Worm (Caenorhabditis elegans) whole organism, L4 larva: ENCODE results near the gene Y45G5AM.3.
A peak's percentile ranks its signal among the peaks of the same experiment; 100 is the strongest.

ENCODE experiments used
- D1046.2 ChIP-seq: fragments of 200-800 bp; sonication (Bioruptor generic); IDR thresholded peaks from 2 replicates; pipeline ENCODE4 v1.3.6; 2022; ENCODE audit warnings: missing genetic modification characterization, missing compliant biosample characterization
- F10B5.3 ChIP-seq: sonication (generic microtip); optimal IDR thresholded peaks from 2 replicates; lab custom pipeline; 2016; ENCODE audit warnings: mild to moderate bottlenecking, missing genetic modification characterization, missing compliant biosample characterization
- F26F4.8 ChIP-seq: fragments of 200-800 bp; sonication (Bioruptor generic); conservative IDR thresholded peaks from 2 replicates; pipeline ENCODE4 v1.3.6; 2022; ENCODE audit warnings: missing genetic modification characterization, missing compliant biosample characterization
- F49E8.2 ChIP-seq: sonication (generic microtip); optimal IDR thresholded peaks from 2 replicates; lab custom pipeline; 2016; ENCODE audit warnings: missing compliant biosample characterization, mild to moderate bottlenecking, missing genetic modification characterization, borderline replicate concordance
- R02D3.7 ChIP-seq: fragments of 150-350 bp; sonication (generic microtip); optimal IDR thresholded peaks from 3 replicates; lab custom pipeline; 2014; ENCODE audit warnings: missing biosample characterization, missing genetic modification characterization
- Y105C5A.15 ChIP-seq: fragments of 200-800 bp; sonication (Bioruptor generic); IDR thresholded peaks from 2 replicates; pipeline ENCODE4 v1.3.6; 2022; ENCODE audit warnings: missing genetic modification characterization, missing compliant biosample characterization
- Y48G9A.11 ChIP-seq: fragments of 200-800 bp; sonication (Bioruptor generic); IDR thresholded peaks from 2 replicates; pipeline ENCODE4 v1.3.6; 2022; ENCODE audit warnings: missing genetic modification reagents, missing genetic modification characterization, missing compliant biosample characterization
- Y5F2A.4 ChIP-seq: fragments of 200-800 bp; sonication (Bioruptor generic); optimal IDR thresholded peaks from 2 replicates; lab custom pipeline; 2018; ENCODE audit warnings: mild to moderate bottlenecking, missing genetic modification characterization, missing compliant biosample characterization
- ZK337.2 ChIP-seq: fragments of 200-800 bp; sonication (Bioruptor generic); IDR thresholded peaks from 2 replicates; pipeline ENCODE4 v1.3.6; 2022; ENCODE audit warnings: missing genetic modification reagents, missing genetic modification characterization, missing compliant biosample characterization
- ZK546.5 ChIP-seq, 2 experiments: sonication (generic microtip); optimal IDR thresholded peaks; 2 replicates each; lab custom pipeline; 2017; ENCODE audit warnings: missing biosample characterization in 2 of 2, missing genetic modification characterization in 2 of 2
- aly-2 ChIP-seq: sonication (generic microtip); optimal IDR thresholded peaks from 2 replicates; lab custom pipeline; 2018; ENCODE audit warnings: missing biosample characterization, missing genetic modification characterization
- ama-1 ChIP-seq: fragments of 150-350 bp; optimal IDR thresholded peaks from 2 replicates; lab custom pipeline; 2014; ENCODE audit warnings: inconsistent platforms, mixed read lengths
- ceh-32 ChIP-seq: sonication (generic microtip); optimal IDR thresholded peaks from 2 replicates; lab custom pipeline; 2016; ENCODE audit warnings: mild to moderate bottlenecking, missing genetic modification characterization, missing compliant biosample characterization; ENCODE audit not compliant: poor library complexity
- ceh-62 ChIP-seq: sonication (generic microtip); optimal IDR thresholded peaks from 2 replicates; lab custom pipeline; 2017; ENCODE audit warnings: missing biosample characterization, missing genetic modification characterization
- cey-2 ChIP-seq: sonication (generic microtip); optimal IDR thresholded peaks from 3 replicates; lab custom pipeline; 2017; ENCODE audit warnings: missing genetic modification characterization, mild to moderate bottlenecking, missing compliant biosample characterization, antibody characterized with exemption, borderline replicate concordance; ENCODE audit not compliant: insufficient read depth
- daf-16 ChIP-seq, 3 experiments: sonication (generic microtip); optimal IDR thresholded peaks; 2 replicates each; lab custom pipeline; 2016 to 2017; ENCODE audit warnings: missing genetic modification characterization in 3 of 3, missing genetic modification reagents in 3 of 3, mild to moderate bottlenecking in 2 of 3, missing compliant biosample characterization in 2 of 3, missing biosample characterization in 1 of 3, moderate library complexity in 1 of 3
- daf-19 ChIP-seq: fragments of 200-800 bp; sonication (Bioruptor generic); conservative IDR thresholded peaks from 2 replicates; pipeline ENCODE4 v1.3.6; 2022; ENCODE audit warnings: missing genetic modification characterization, missing compliant biosample characterization
- duxl-1 ChIP-seq: sonication (generic microtip); optimal IDR thresholded peaks from 2 replicates; lab custom pipeline; 2016; ENCODE audit warnings: mild to moderate bottlenecking, missing genetic modification characterization, moderate library complexity, missing compliant biosample characterization; ENCODE audit not compliant: poor library complexity
- fkh-10 ChIP-seq: fragments of 150-350 bp; optimal IDR thresholded peaks from 2 replicates; lab custom pipeline; 2014; ENCODE audit warnings: missing biosample characterization, missing genetic modification reagents, missing genetic modification characterization
- hlh-30 ChIP-seq: sonication (generic microtip); optimal IDR thresholded peaks from 2 replicates; lab custom pipeline; 2017; ENCODE audit warnings: antibody characterized with exemption, mild to moderate bottlenecking, missing genetic modification characterization, missing compliant biosample characterization; ENCODE audit not compliant: insufficient read depth
- hmg-1.1 ChIP-seq: fragments of 200-800 bp; sonication (Bioruptor generic); IDR thresholded peaks from 2 replicates; pipeline ENCODE4 v1.3.6; 2022; ENCODE audit warnings: missing genetic modification reagents, missing genetic modification characterization, missing compliant biosample characterization
- lim-7 ChIP-seq: fragments of 200-800 bp; sonication (Bioruptor generic); IDR thresholded peaks from 2 replicates; pipeline ENCODE4 v1.3.6; 2022; ENCODE audit warnings: missing genetic modification characterization, missing compliant biosample characterization
- lin-15B ChIP-seq: fragments of 150-350 bp; sonication (generic microtip); optimal IDR thresholded peaks from 3 replicates; lab custom pipeline; 2014; ENCODE audit warnings: missing biosample characterization, missing genetic modification characterization
- mdt-29 ChIP-seq: fragments of 200-800 bp; sonication (Bioruptor generic); IDR thresholded peaks from 2 replicates; pipeline ENCODE4 v1.3.6; 2022; ENCODE audit warnings: missing genetic modification reagents, missing genetic modification characterization, missing compliant biosample characterization
- mep-1 ChIP-seq: fragments of 150-350 bp; sonication (generic microtip); optimal IDR thresholded peaks from 3 replicates; lab custom pipeline; 2014; ENCODE audit warnings: missing biosample characterization, missing genetic modification characterization
- nhr-10 ChIP-seq: fragments of 150-350 bp; optimal IDR thresholded peaks from 2 replicates; lab custom pipeline; 2014; ENCODE audit warnings: missing biosample characterization, missing genetic modification characterization
- nhr-102 ChIP-seq: sonication (generic microtip); optimal IDR thresholded peaks from 2 replicates; lab custom pipeline; 2016; ENCODE audit warnings: mild to moderate bottlenecking, missing genetic modification characterization, moderate library complexity, missing compliant biosample characterization
- nhr-111 ChIP-seq: fragments of 200-800 bp; sonication (Bioruptor generic); optimal IDR thresholded peaks from 2 replicates; lab custom pipeline; 2018; ENCODE audit warnings: mild to moderate bottlenecking, missing genetic modification characterization, missing compliant biosample characterization
- nhr-25 ChIP-seq: sonication (generic microtip); optimal IDR thresholded peaks from 2 replicates; lab custom pipeline; 2017; ENCODE audit warnings: missing genetic modification characterization, mild to moderate bottlenecking, missing compliant biosample characterization, antibody characterized with exemption, moderate library complexity, borderline replicate concordance; ENCODE audit not compliant: insufficient read depth
- nhr-42 ChIP-seq: fragments of 200-800 bp; sonication (Bioruptor generic); IDR thresholded peaks from 2 replicates; pipeline ENCODE4 v1.3.6; 2022; ENCODE audit warnings: missing genetic modification characterization, missing compliant biosample characterization
- pqm-1 ChIP-seq: sonication (generic microtip); optimal IDR thresholded peaks from 2 replicates; lab custom pipeline; 2017; ENCODE audit warnings: missing biosample characterization, missing genetic modification characterization
- sdz-12 ChIP-seq: fragments of 200-800 bp; sonication (Bioruptor generic); optimal IDR thresholded peaks from 2 replicates; lab custom pipeline; 2018; ENCODE audit warnings: mild to moderate bottlenecking, missing genetic modification characterization, missing compliant biosample characterization
- snpc-1.2 ChIP-seq: fragments of 200-800 bp; sonication (Bioruptor generic); IDR thresholded peaks from 2 replicates; pipeline ENCODE4 v1.3.6; 2022; ENCODE audit warnings: missing genetic modification reagents, missing genetic modification characterization, missing compliant biosample characterization
- unc-130 ChIP-seq: sonication (generic microtip); optimal IDR thresholded peaks from 2 replicates; lab custom pipeline; 2016; ENCODE audit warnings: missing genetic modification reagents, missing genetic modification characterization, missing compliant biosample characterization
- unc-39 ChIP-seq: sonication (generic microtip); optimal IDR thresholded peaks from 2 replicates; lab custom pipeline; 2017; ENCODE audit warnings: missing biosample characterization, missing genetic modification characterization
- zag-1 ChIP-seq: fragments of 150-350 bp; optimal IDR thresholded peaks from 2 replicates; lab custom pipeline; 2014; ENCODE audit warnings: missing biosample characterization, missing genetic modification characterization
- zfp-2 ChIP-seq: sonication (generic microtip); optimal IDR thresholded peaks from 2 replicates; lab custom pipeline; 2016; ENCODE audit warnings: mild to moderate bottlenecking, missing genetic modification characterization, missing compliant biosample characterization
- zip-2 ChIP-seq: fragments of 150-350 bp; optimal IDR thresholded peaks from 2 replicates; lab custom pipeline; 2014; ENCODE audit warnings: missing biosample characterization, missing genetic modification characterization
- ztf-7 ChIP-seq: fragments of 150-350 bp; optimal IDR thresholded peaks from 2 replicates; lab custom pipeline; 2014; ENCODE audit warnings: missing biosample characterization, missing genetic modification characterization

Y45G5AM.3 gene

DNA sequence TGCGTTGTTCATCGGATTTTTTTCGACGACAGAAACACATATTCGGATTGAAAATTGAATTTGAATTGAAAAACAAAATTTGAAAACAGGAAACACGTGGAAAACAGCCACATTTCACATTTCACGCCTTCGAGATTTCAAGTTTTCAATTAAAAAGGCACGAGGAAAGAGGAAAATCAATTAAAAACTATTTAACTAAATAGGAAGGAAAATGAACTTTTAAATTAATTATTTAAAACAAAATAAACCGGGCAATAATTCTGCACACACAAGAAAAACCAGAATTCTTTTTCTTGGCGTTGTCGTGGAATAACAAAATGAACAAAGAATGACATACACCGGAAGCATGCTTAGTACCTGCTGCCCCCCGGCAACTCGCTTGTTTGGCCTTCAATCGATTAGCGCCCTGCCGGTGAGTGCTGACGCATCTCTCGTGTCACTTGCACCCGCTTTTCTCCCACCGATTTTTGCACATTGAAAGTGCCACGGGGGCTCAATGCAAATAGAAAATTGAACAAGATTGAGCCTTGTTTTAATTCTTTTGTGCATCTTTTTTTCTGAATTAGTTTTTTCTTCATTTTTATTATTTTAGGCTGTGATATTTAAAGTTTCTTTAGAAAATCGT, 30.3 kb downstream of the Y45G5AM.3 start, which contains the start of gene Y45G5AM.9 (continued):
- TF ChIP-seq ama-1 (lab: Kevin White, UChicago): peak; percentile 9
- TF ChIP-seq Y105C5A.15 (GFP tag; lab: Robert Waterston, UW): no peak
- no peak for TF ChIP-seq daf-19 (GFP tag; lab: Robert Waterston, UW)
- TF ChIP-seq hlh-30 (tag; lab: Kevin White, UChicago): peak; percentile 74
- TF ChIP-seq nhr-111 (GFP tag; lab: Kevin White, UChicago): no peak

DNA sequence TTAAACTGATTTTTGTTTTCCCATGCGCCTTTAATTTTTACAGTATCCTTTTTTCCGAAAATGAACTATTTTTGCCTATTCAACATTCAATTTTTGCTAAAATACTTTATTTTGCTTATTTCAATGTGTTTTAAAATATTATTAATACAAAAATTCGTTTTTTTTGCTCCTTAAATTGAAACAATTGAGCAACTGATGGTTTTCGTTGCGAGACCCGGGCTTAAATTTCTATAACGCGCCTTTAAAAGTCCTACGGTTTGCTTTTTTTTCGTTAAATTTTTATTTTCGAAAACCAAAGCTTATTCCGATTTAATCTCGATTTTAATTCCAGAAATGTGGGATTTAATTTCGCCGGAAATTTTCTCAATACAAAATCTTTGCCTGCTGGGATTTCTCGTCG, 30.9 kb downstream of the Y45G5AM.3 start, which contains the start of gene algn-5:
algn-5 (plus strand) TSS at position 295 of the 400 bp plus-strand sequence.
- TF ChIP-seq zag-1: no peak
- TF ChIP-seq cey-2: no peak
- no peak for TF ChIP-seq mep-1 (tag; lab: Kevin White, UChicago)
- TF ChIP-seq zfp-2 (tag; lab: Kevin White, UChicago): no peak
- no peak for TF ChIP-seq ceh-32 (tag; lab: Kevin White, UChicago)
- TF ChIP-seq Y48G9A.11 (GFP tag; lab: Robert Waterston, UW): no peak
- TF ChIP-seq sdz-12 (GFP tag; lab: Kevin White, UChicago): no peak
- TF ChIP-seq nhr-42 (GFP tag; lab: Robert Waterston, UW): no peak

DNA sequence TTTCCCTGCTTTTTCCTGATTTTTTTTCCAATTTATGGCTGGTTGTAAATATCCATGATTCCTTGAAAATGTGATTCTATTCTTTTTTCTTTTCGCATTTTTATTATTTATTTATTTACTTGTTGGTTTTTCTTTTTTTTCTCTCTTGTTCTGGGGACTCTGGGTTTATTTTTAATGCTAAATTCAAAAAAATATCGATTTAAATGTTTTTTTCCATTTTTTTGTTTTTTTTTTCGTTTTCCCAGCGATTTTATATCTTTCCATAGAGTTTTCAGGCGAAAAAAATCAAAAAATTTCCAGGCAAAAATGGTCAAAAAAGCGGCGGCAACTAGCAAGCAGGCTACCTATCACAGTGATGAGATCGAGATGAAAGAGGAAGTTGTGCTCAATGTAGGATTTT, 34.8 kb downstream of the Y45G5AM.3 start, which contains the start of gene rpac-40:
rpac-40 (plus strand) TSS at position 301 of the 400 bp plus-strand sequence.
- TF ChIP-seq pqm-1 (tag; lab: Kevin White, UChicago) (no peak), snpc-1.2 (no peak), duxl-1 (tag; lab: Kevin White, UChicago) (no peak), unc-39 (tag; lab: Kevin White, UChicago) (no peak), nhr-102 (tag; lab: Kevin White, UChicago) (no peak), R02D3.7 (tag; lab: Kevin White, UChicago) (no peak), fkh-10 (GFP tag; lab: Kevin White, UChicago) (no peak), D1046.2 (GFP tag; lab: Robert Waterston, UW) (no peak), zip-2 (tag; lab: Kevin White, UChicago) (no peak), aly-2 (tag; lab: Kevin White, UChicago) (no peak), F10B5.3 (tag; lab: Kevin White, UChicago) (no peak), ZK337.2 (GFP tag; lab: Robert Waterston, UW) (no peak), zfp-2 (tag; lab: Kevin White, UChicago) (no peak), nhr-10 (no peak), ZK546.5 (tag; optimal IDR thresholded peaks at IDR 0.05; lab: Kevin White, UChicago) (no peak), nhr-111 (GFP tag; lab: Kevin White, UChicago) (no peak), ceh-62 (tag; lab: Kevin White, UChicago) (no peak), lim-7 (GFP tag; lab: Robert Waterston, UW) (no peak), mdt-29 (no peak)

DNA sequence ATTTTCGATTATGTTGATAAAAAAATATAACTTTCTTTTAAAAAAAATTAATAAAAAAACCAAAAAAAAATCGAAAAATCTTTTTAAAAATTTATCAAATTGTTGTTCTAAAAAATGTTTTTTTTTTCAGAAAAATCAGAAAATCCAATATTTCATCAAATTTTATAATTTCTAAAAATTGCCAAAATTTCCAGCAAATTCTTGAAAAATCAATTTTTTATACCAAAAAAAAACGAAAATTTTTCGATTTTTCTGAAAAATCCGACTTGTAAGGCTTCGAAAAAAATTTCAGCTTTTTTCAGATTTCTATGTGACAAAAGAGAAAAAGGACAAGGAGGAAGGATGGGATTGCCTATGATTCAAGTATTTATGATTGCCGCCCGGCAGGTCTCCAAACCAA, 40.1 kb downstream of the Y45G5AM.3 start, which contains the start of gene H43I07.1:
H43I07.1 (plus strand) TSS at position 301 of the 400 bp plus-strand sequence.
- TF ChIP-seq lin-15B (tag; lab: Kevin White, UChicago) (no peak), Y48G9A.11 (GFP tag; lab: Robert Waterston, UW) (no peak), nhr-25 (tag; lab: Kevin White, UChicago) (no peak), F26F4.8 (GFP tag; lab: Robert Waterston, UW) (no peak), aly-2 (tag; lab: Kevin White, UChicago) (no peak), nhr-42 (GFP tag; lab: Robert Waterston, UW) (no peak), hmg-1.1 (no peak), zip-2 (tag; lab: Kevin White, UChicago) (no peak), daf-16 (GFP tag; optimal IDR thresholded peaks at IDR 0.05; lab: Kevin White, UChicago) (no peak), daf-16 (tag; optimal IDR thresholded peaks at IDR 0.05; lab: Kevin White, UChicago) (no peak), unc-130 (GFP tag; lab: Kevin White, UChicago) (no peak), F49E8.2 (tag; lab: Kevin White, UChicago) (no peak), Y5F2A.4 (GFP tag; lab: Kevin White, UChicago) (no peak), ztf-7 (tag; lab: Kevin White, UChicago) (no peak)
